Fruit fly (Drosophila melanogaster) whole organism, embryonic: ENCODE measurements around the gene SsRbeta.

Experiments used
- CG12104 ChIP-seq: fragments of 200-800 bp; sonication (Bioruptor generic); optimal IDR thresholded peaks from 3 replicates; lab custom pipeline; 2016; ENCODE audit warnings: missing biosample characterization, missing genetic modification characterization
- CG12299 ChIP-seq: fragments of 200-800 bp; sonication (Bioruptor generic); optimal IDR thresholded peaks from 2 replicates; lab custom pipeline; 2018; ENCODE audit warnings: missing biosample characterization, mild to moderate bottlenecking, missing genetic modification characterization
- CG13424 ChIP-seq: fragments of 200-800 bp; sonication (Bioruptor generic); optimal IDR thresholded peaks from 2 replicates; lab custom pipeline; 2019; ENCODE audit warnings: missing biosample characterization, mild to moderate bottlenecking, missing genetic modification characterization, moderate library complexity
- CG14965 ChIP-seq: fragments of 200-800 bp; sonication (Bioruptor generic); optimal IDR thresholded peaks from 2 replicates; lab custom pipeline; 2016; ENCODE audit warnings: missing biosample characterization, missing genetic modification characterization, borderline replicate concordance
- CG17328 ChIP-seq: fragments of 200-800 bp; sonication (Bioruptor generic); IDR thresholded peaks from 2 replicates; pipeline ENCODE4 v1.3.6; 2022; ENCODE audit warnings: missing biosample characterization, missing genetic modification characterization
- CG17612 ChIP-seq: fragments of 200-800 bp; sonication (Bioruptor generic); IDR thresholded peaks from 2 replicates; pipeline ENCODE4 v1.3.6; 2022; ENCODE audit warnings: missing biosample characterization, missing genetic modification characterization
- CG2712 ChIP-seq: fragments of 200-800 bp; optimal IDR thresholded peaks from 3 replicates; lab custom pipeline; 2019; ENCODE audit warnings: missing biosample characterization, mild to moderate bottlenecking, missing genetic modification characterization, moderate library complexity
- CG31224 ChIP-seq: fragments of 200-800 bp; sonication (Bioruptor generic); IDR thresholded peaks from 2 replicates; pipeline ENCODE4 v1.3.6; 2022; ENCODE audit warnings: missing biosample characterization, missing genetic modification characterization
- CG31365 ChIP-seq: fragments of 200-800 bp; sonication (Bioruptor generic); optimal IDR thresholded peaks from 2 replicates; lab custom pipeline; 2018; ENCODE audit warnings: missing biosample characterization, mild to moderate bottlenecking, missing genetic modification characterization
- CG33557 ChIP-seq: fragments of 200-800 bp; sonication (Bioruptor generic); optimal IDR thresholded peaks from 2 replicates; lab custom pipeline; 2019; ENCODE audit warnings: missing biosample characterization, mild to moderate bottlenecking, missing genetic modification characterization, moderate library complexity
- CG4707 ChIP-seq: fragments of 200-800 bp; sonication (Bioruptor generic); optimal IDR thresholded peaks from 2 replicates; lab custom pipeline; 2018; ENCODE audit warnings: missing biosample characterization, mild to moderate bottlenecking, missing genetic modification characterization, moderate library complexity
- CG7372 ChIP-seq: fragments of 200-800 bp; sonication (Bioruptor generic); IDR thresholded peaks from 2 replicates; pipeline ENCODE4 v1.3.6; 2022; ENCODE audit warnings: missing biosample characterization, missing genetic modification characterization
- CG7987 ChIP-seq: fragments of 200-800 bp; sonication (Bioruptor generic); optimal IDR thresholded peaks from 2 replicates; lab custom pipeline; 2018; ENCODE audit warnings: missing biosample characterization, mild to moderate bottlenecking, missing genetic modification characterization, moderate library complexity
- CG9727 ChIP-seq: fragments of 200-800 bp; sonication (Bioruptor generic); optimal IDR thresholded peaks from 3 replicates; lab custom pipeline; 2017; ENCODE audit warnings: missing biosample characterization, mild to moderate bottlenecking, missing genetic modification characterization
- CrebB ChIP-seq: fragments of 200-800 bp; sonication (Bioruptor generic); optimal IDR thresholded peaks from 3 replicates; lab custom pipeline; 2018; ENCODE audit warnings: missing biosample characterization, mild to moderate bottlenecking, missing genetic modification characterization
- Ets97D ChIP-seq: fragments of 200-800 bp; sonication (Bioruptor generic); optimal IDR thresholded peaks from 3 replicates; lab custom pipeline; 2016; ENCODE audit warnings: missing biosample characterization, missing genetic modification characterization
- H2.0 ChIP-seq: fragments of 200-800 bp; sonication (Bioruptor generic); IDR thresholded peaks from 2 replicates; pipeline ENCODE4 v1.3.6; 2022; ENCODE audit warnings: missing biosample characterization, missing genetic modification characterization
- HHEX ChIP-seq: fragments of 200-800 bp; sonication (Bioruptor generic); optimal IDR thresholded peaks from 3 replicates; lab custom pipeline; 2017; ENCODE audit warnings: missing biosample characterization, mild to moderate bottlenecking, missing genetic modification characterization, missing genetic modification reagents
- HLHmδ ChIP-seq: fragments of 200-800 bp; sonication (Bioruptor generic); optimal IDR thresholded peaks from 2 replicates; lab custom pipeline; 2018; ENCODE audit warnings: missing biosample characterization, mild to moderate bottlenecking, missing genetic modification characterization, moderate library complexity
- Meics ChIP-seq: fragments of 200-800 bp; sonication (Bioruptor generic); optimal IDR thresholded peaks from 2 replicates; lab custom pipeline; 2017; ENCODE audit warnings: missing biosample characterization, mild to moderate bottlenecking, missing genetic modification characterization
- Mrtf ChIP-seq: fragments of 200-800 bp; sonication (Bioruptor generic); IDR thresholded peaks from 3 replicates; pipeline ENCODE4 v1.3.6; 2022; ENCODE audit warnings: missing biosample characterization, missing genetic modification characterization
- NFAT ChIP-seq: fragments of 200-800 bp; sonication (Bioruptor generic); IDR thresholded peaks from 2 replicates; pipeline ENCODE4 v1.3.6; 2022; ENCODE audit warnings: missing biosample characterization, missing genetic modification characterization
- Ptx1 ChIP-seq: fragments of 200-800 bp; sonication (Bioruptor generic); IDR thresholded peaks from 2 replicates; pipeline ENCODE4 v1.3.6; 2022; ENCODE audit warnings: missing biosample characterization, missing genetic modification characterization
- Sry-δ ChIP-seq: fragments of 200-800 bp; sonication (Bioruptor generic); optimal IDR thresholded peaks from 2 replicates; lab custom pipeline; 2016; ENCODE audit warnings: missing biosample characterization, missing genetic modification characterization
- Xbp1 ChIP-seq: fragments of 200-800 bp; sonication (Bioruptor generic); optimal IDR thresholded peaks from 3 replicates; lab custom pipeline; 2016; ENCODE audit warnings: missing biosample characterization, mild to moderate bottlenecking, missing genetic modification characterization
- ase ChIP-seq: fragments of 200-800 bp; sonication (Bioruptor generic); IDR thresholded peaks from 3 replicates; pipeline ENCODE4 v1.3.6; 2022; ENCODE audit warnings: missing biosample characterization, missing genetic modification characterization
- az2 ChIP-seq: fragments of 200-800 bp; sonication (Bioruptor generic); optimal IDR thresholded peaks from 3 replicates; lab custom pipeline; 2016; ENCODE audit warnings: missing biosample characterization, missing genetic modification characterization
- chm ChIP-seq: fragments of 200-800 bp; sonication (Bioruptor generic); IDR thresholded peaks from 2 replicates; pipeline ENCODE4 v1.3.6; 2022; ENCODE audit warnings: missing biosample characterization, missing genetic modification characterization
- corto ChIP-seq: fragments of 200-800 bp; sonication (Bioruptor generic); optimal IDR thresholded peaks from 2 replicates; lab custom pipeline; 2016; ENCODE audit warnings: missing biosample characterization, mild to moderate bottlenecking, missing genetic modification characterization, moderate library complexity
- emc ChIP-seq: fragments of 200-800 bp; sonication (Bioruptor generic); optimal IDR thresholded peaks from 2 replicates; lab custom pipeline; 2016; ENCODE audit warnings: missing biosample characterization, missing genetic modification characterization
- ems ChIP-seq: fragments of 200-800 bp; sonication (Bioruptor generic); optimal IDR thresholded peaks from 3 replicates; lab custom pipeline; 2016; ENCODE audit warnings: missing biosample characterization, missing genetic modification characterization
- esg ChIP-seq: fragments of 200-800 bp; sonication (Bioruptor generic); conservative IDR thresholded peaks from 2 replicates; pipeline ENCODE4 v1.3.6; 2022; ENCODE audit warnings: missing biosample characterization, missing genetic modification characterization
- fd102C ChIP-seq: fragments of 200-800 bp; sonication (Bioruptor generic); optimal IDR thresholded peaks from 2 replicates; lab custom pipeline; 2018; ENCODE audit warnings: missing biosample characterization, mild to moderate bottlenecking, missing genetic modification characterization, moderate library complexity
- gem ChIP-seq: fragments of 200-800 bp; sonication (Bioruptor generic); optimal IDR thresholded peaks from 2 replicates; lab custom pipeline; 2019; ENCODE audit warnings: missing biosample characterization, mild to moderate bottlenecking, missing genetic modification characterization, moderate library complexity
- inv ChIP-seq: fragments of 200-800 bp; sonication (Bioruptor generic); IDR thresholded peaks from 2 replicates; pipeline ENCODE4 v1.3.6; 2022; ENCODE audit warnings: missing biosample characterization, missing genetic modification characterization; ENCODE audit not compliant: partially characterized antibody
- knrl ChIP-seq: fragments of 200-800 bp; sonication (Bioruptor generic); IDR thresholded peaks from 3 replicates; pipeline ENCODE4 v1.3.6; 2022; ENCODE audit warnings: missing biosample characterization, missing genetic modification characterization; ENCODE audit not compliant: partially characterized antibody
- pan ChIP-seq, 4 experiments: fragments of >200 bp in 3 of 4; fragments of 200-800 bp in 1 of 4; sonication (Bioruptor generic) in 1 of 4; optimal IDR thresholded peaks in 3 of 4; IDR thresholded peaks in 1 of 4; 2 replicates each; pipeline versions ENCODE4 v1.3.6 to Lab custom; 2017 to 2022; ENCODE audit warnings: missing biosample characterization in 2 of 4, missing genetic modification characterization in 2 of 4, mixed read lengths in 1 of 4
- psq ChIP-seq: fragments of 200-800 bp; sonication (Bioruptor generic); optimal IDR thresholded peaks from 2 replicates; lab custom pipeline; 2017; ENCODE audit warnings: missing biosample characterization, missing genetic modification characterization
- ranshi ChIP-seq: fragments of 200-800 bp; sonication (Bioruptor generic); IDR thresholded peaks from 2 replicates; pipeline ENCODE4 v1.3.6; 2022; ENCODE audit warnings: missing biosample characterization, missing genetic modification characterization
- sens-2 ChIP-seq: fragments of 200-800 bp; sonication (Bioruptor generic); IDR thresholded peaks from 2 replicates; pipeline ENCODE4 v1.3.6; 2022; ENCODE audit warnings: missing biosample characterization, missing genetic modification characterization
- sima ChIP-seq: fragments of 200-800 bp; sonication (Bioruptor generic); optimal IDR thresholded peaks from 2 replicates; lab custom pipeline; 2016; ENCODE audit warnings: missing biosample characterization, missing genetic modification characterization
- sisA ChIP-seq: fragments of 200-800 bp; sonication (Bioruptor generic); IDR thresholded peaks from 2 replicates; pipeline ENCODE4 v1.3.6; 2022; ENCODE audit warnings: missing biosample characterization, missing genetic modification characterization
- slou ChIP-seq: fragments of 200-800 bp; sonication (Bioruptor generic); optimal IDR thresholded peaks from 3 replicates; lab custom pipeline; 2016; ENCODE audit warnings: missing biosample characterization, missing genetic modification characterization
- sqz ChIP-seq: fragments of 200-800 bp; sonication (Bioruptor generic); optimal IDR thresholded peaks from 3 replicates; lab custom pipeline; 2018; ENCODE audit warnings: missing biosample characterization, mild to moderate bottlenecking, missing genetic modification characterization
- ssp ChIP-seq: fragments of 200-800 bp; sonication (Bioruptor generic); IDR thresholded peaks from 2 replicates; pipeline ENCODE4 v1.3.6; 2022; ENCODE audit warnings: missing biosample characterization, missing genetic modification characterization
- vfl ChIP-seq: fragments of 200-800 bp; sonication (Bioruptor generic); optimal IDR thresholded peaks from 2 replicates; lab custom pipeline; 2016; ENCODE audit warnings: missing biosample characterization, missing genetic modification characterization
- wek ChIP-seq: fragments of 200-800 bp; sonication (Bioruptor generic); optimal IDR thresholded peaks from 3 replicates; lab custom pipeline; 2018; ENCODE audit warnings: missing biosample characterization, mild to moderate bottlenecking, missing genetic modification characterization, moderate library complexity
- zfh2 ChIP-seq: fragments of 200-800 bp; sonication (Bioruptor generic); optimal IDR thresholded peaks from 2 replicates; lab custom pipeline; 2016; ENCODE audit warnings: missing biosample characterization, missing genetic modification characterization

SsRbeta gene

dm6 chr3L:16128973-16129745 is at the start of gene SsRbeta (continued):
- TF ChIP-seq esg (peak; percentile 41), vfl (GFP tag; lab: Kevin White, UChicago) (no peak), sens-2 (peak; percentile 42; the same call in 1 of the 2 replicates), CG17328 (GFP tag; lab: Robert Waterston, UW) (peak; percentile 75), gem (tag; lab: Kevin White, UChicago) (peak; percentile 63), sisA (no peak; the same call in 1 of the 2 replicates), inv (GFP tag; lab: Robert Waterston, UW) (peak; percentile 64; the same call in 1 of the 2 replicates), wek (GFP tag; lab: Kevin White, UChicago) (peak; percentile 48), CG33557 (no peak), NFAT (peak; percentile 81), CG31224 (GFP tag; lab: Robert Waterston, UW) (0 out of 2 replicates have a peak, but pooled peaks have one; percentile 48), CG7372 (peak; percentile 58), CrebB (tag; lab: Kevin White, UChicago) (no peak), H2.0 (GFP tag; lab: Robert Waterston, UW) (peak; percentile 76), HHEX (GFP tag; lab: Kevin White, UChicago) (no peak), pan (optimal IDR thresholded peaks at IDR 0.05; lab: Kevin White, UChicago) (no peak), pan (GFP tag; optimal IDR thresholded peaks at IDR 0.05 in 1 of 2, IDR thresholded peaks at IDR 0.05 in 1 of 2) (peak in 1 of 2 experiments; percentile 66), corto (GFP tag; lab: Kevin White, UChicago) (no peak), CG9727 (GFP tag; lab: Kevin White, UChicago) (peak; percentile 43), CG7987 (GFP tag; lab: Kevin White, UChicago) (peak; percentile 66), sima (GFP tag; lab: Kevin White, UChicago) (no peak), zfh2 (GFP tag; lab: Kevin White, UChicago) (no peak), chm (peak; percentile 68), ranshi (GFP tag; lab: Robert Waterston, UW) (peak; percentile 66), Xbp1 (GFP tag; lab: Kevin White, UChicago) (peak; percentile 48), sqz (peak; percentile 53), ase (GFP tag; lab: Robert Waterston, UW) (peak; percentile 74; the same call in 2 of the 3 replicates), Sry-δ (GFP tag; lab: Kevin White, UChicago) (peak; percentile 60), Meics (GFP tag; lab: Kevin White, UChicago) (peak; percentile 43), CG31365 (tag; lab: Kevin White, UChicago) (no peak), HLHmδ (GFP tag; lab: Kevin White, UChicago) (peak; percentile 88), ems (GFP tag; lab: Kevin White, UChicago) (no peak), CG17612 (GFP tag; lab: Robert Waterston, UW) (peak; percentile 37; the same call in 1 of the 2 replicates), CG13424 (tag; lab: Kevin White, UChicago) (peak; percentile 37), CG4707 (peak; percentile 41), az2 (GFP tag; lab: Kevin White, UChicago) (no peak), psq (GFP tag; lab: Kevin White, UChicago) (no peak), Mrtf (peak; percentile 50; the same call in 1 of the 3 replicates), Ptx1 (peak; percentile 4; the same call in 1 of the 2 replicates), CG2712 (tag; lab: Kevin White, UChicago) (peak; percentile 14), CG14965 (GFP tag; lab: Kevin White, UChicago) (no peak), knrl (GFP tag; lab: Robert Waterston, UW) (peak; percentile 76), ssp (no peak), fd102C (no peak), slou (GFP tag; lab: Kevin White, UChicago) (no peak), Ets97D (GFP tag; lab: Kevin White, UChicago) (peak; percentile 88), CG12104 (peak; percentile 45), emc (GFP tag; lab: Kevin White, UChicago) (no peak), CG12299 (tag; lab: Kevin White, UChicago) (no peak)
